Worm (Caenorhabditis elegans): ENCODE measurements around the gene F08B12.11.

The F08B12.11 gene

ce11 chrX:11387723-11388330 lies 3.0 kb downstream of the F08B12.11 start:
- no peak for TF ChIP-seq ceh-28 (tag; optimal IDR thresholded peaks at IDR 0.05)
- no peak for TF ChIP-seq unc-62 (GFP tag; optimal IDR thresholded peaks at IDR 0.05)
- no peak for TF ChIP-seq aly-2 (tag; optimal IDR thresholded peaks at IDR 0.05)
- no peak for TF ChIP-seq nhr-237 (tag; optimal IDR thresholded peaks at IDR 0.05)
- TF ChIP-seq fos-1 (tag; optimal IDR thresholded peaks at IDR 0.05): no peak
- no peak for TF ChIP-seq ZK546.5 (tag; optimal IDR thresholded peaks at IDR 0.05)
- no peak for TF ChIP-seq elt-1 (tag; optimal IDR thresholded peaks at IDR 0.05)
- TF ChIP-seq ztf-4 (tag; optimal IDR thresholded peaks at IDR 0.05): no peak
- TF ChIP-seq lsy-12 (tag; optimal IDR thresholded peaks at IDR 0.05): no peak
- TF ChIP-seq ceh-16 (tag; optimal IDR thresholded peaks at IDR 0.05): no peak
- TF ChIP-seq mdl-1 (tag; optimal IDR thresholded peaks at IDR 0.05): no peak
- TF ChIP-seq zag-1 (tag; optimal IDR thresholded peaks at IDR 0.05): no peak
- TF ChIP-seq daf-12 (tag; optimal IDR thresholded peaks at IDR 0.05): no peak
- no peak for TF ChIP-seq skn-1 (tag; optimal IDR thresholded peaks at IDR 0.05)
- TF ChIP-seq fkh-10 (GFP tag; optimal IDR thresholded peaks at IDR 0.05): no peak

ce11 chrX:11392924-11393323 lies 8.1 kb downstream of the F08B12.11 start, which contains the start of gene prx-12:
prx-12 (plus strand) TSS chrX:11393294.
- TF ChIP-seq ztf-11 (tag; optimal IDR thresholded peaks at IDR 0.05): no peak
- TF ChIP-seq elt-3 (tag; optimal IDR thresholded peaks at IDR 0.05): peak in 1 of 3 experiments; percentile 9
- TF ChIP-seq nhr-77 (tag; optimal IDR thresholded peaks at IDR 0.05): no peak
- TF ChIP-seq egl-27 (tag; optimal IDR thresholded peaks at IDR 0.05): no peak
- TF ChIP-seq mdl-1 (tag; optimal IDR thresholded peaks at IDR 0.05): no peak
- no peak for TF ChIP-seq nhr-67 (tag; optimal IDR thresholded peaks at IDR 0.05)
- no peak for TF ChIP-seq ztf-4 (tag; optimal IDR thresholded peaks at IDR 0.05)
- no peak for TF ChIP-seq ceh-16 (tag; optimal IDR thresholded peaks at IDR 0.05)
- no peak for TF ChIP-seq nhr-11 (tag; optimal IDR thresholded peaks at IDR 0.05)
- no peak for TF ChIP-seq unc-39 (tag; optimal IDR thresholded peaks at IDR 0.05)
- no peak for TF ChIP-seq egl-5 (tag; optimal IDR thresholded peaks at IDR 0.05)
- peak; percentile 2 for TF ChIP-seq nhr-25 (tag; optimal IDR thresholded peaks at IDR 0.05)
- no peak for TF ChIP-seq nhr-237 (tag; optimal IDR thresholded peaks at IDR 0.05)
- TF ChIP-seq unc-62 (GFP tag; optimal IDR thresholded peaks at IDR 0.05): no peak
- no peak for TF ChIP-seq tbx-2 (tag; optimal IDR thresholded peaks at IDR 0.05)
- no peak for TF ChIP-seq nhr-23 (tag; optimal IDR thresholded peaks at IDR 0.05)
- no peak for TF ChIP-seq lin-15B (tag; optimal IDR thresholded peaks at IDR 0.05)
- TF ChIP-seq ZK546.5 (tag; optimal IDR thresholded peaks at IDR 0.05): no peak
- TF ChIP-seq fkh-2 (tag; optimal IDR thresholded peaks at IDR 0.05): no peak
- no peak for TF ChIP-seq eor-1 (tag; optimal IDR thresholded peaks at IDR 0.05)
- TF ChIP-seq nhr-28 (tag; optimal IDR thresholded peaks at IDR 0.05): no peak
- no peak for TF ChIP-seq ceh-28 (tag; optimal IDR thresholded peaks at IDR 0.05)
- peak; percentile 61 for TF ChIP-seq pqm-1 (tag; optimal IDR thresholded peaks at IDR 0.05)
- no peak for TF ChIP-seq nfya-1 (tag; optimal IDR thresholded peaks at IDR 0.05; ENCODE audit: insufficient read depth)
- TF ChIP-seq elt-2 (tag; optimal IDR thresholded peaks at IDR 0.05): peak; percentile 76
- no peak for TF ChIP-seq pha-4 (tag; optimal IDR thresholded peaks at IDR 0.05)
- TF ChIP-seq lin-39 (tag; optimal IDR thresholded peaks at IDR 0.05): no peak
- no peak for TF ChIP-seq fos-1 (tag; optimal IDR thresholded peaks at IDR 0.05)
- TF ChIP-seq fkh-10 (GFP tag; optimal IDR thresholded peaks at IDR 0.05): no peak
- no peak for TF ChIP-seq skn-1 (tag; optimal IDR thresholded peaks at IDR 0.05)

- TF ChIP-seq hmg-11 (tag; optimal IDR thresholded peaks at IDR 0.05) (no peak), elt-2 (tag; optimal IDR thresholded peaks at IDR 0.05) (peak; percentile 29), nhr-76 (tag; optimal IDR thresholded peaks at IDR 0.05) (no peak), pqm-1 (tag; optimal IDR thresholded peaks at IDR 0.05) (peak; percentile 61), pha-4 (tag; optimal IDR thresholded peaks at IDR 0.05) (peak; percentile 39)
These were observed 15.8 kb downstream of the F08B12.11 start for ce11 chrX:11400467-11401184.
